Worm (Caenorhabditis elegans) whole organism, young adult: ENCODE measurements around the gene ttc-17.

Experiments used
- B0035.1 ChIP-seq: sonication (generic microtip); optimal IDR thresholded peaks from 2 replicates; lab custom pipeline; 2016; ENCODE audit warnings: missing genetic modification characterization, mild to moderate bottlenecking, missing compliant biosample characterization, missing genotype, missing genetic modification reagents
- B0336.3 ChIP-seq: fragments of 200-800 bp; sonication (Bioruptor generic); IDR thresholded peaks from 2 replicates; pipeline ENCODE4 v1.3.6; 2022; ENCODE audit warnings: missing genetic modification characterization, missing compliant biosample characterization
- C06A6.2 ChIP-seq: fragments of 200-800 bp; sonication (Bioruptor generic); conservative IDR thresholded peaks from 2 replicates; pipeline ENCODE4 v1.3.6; 2022; ENCODE audit warnings: missing genetic modification characterization, missing compliant biosample characterization
- C17E4.6 ChIP-seq: fragments of 200-800 bp; sonication (Bioruptor generic); IDR thresholded peaks from 2 replicates; pipeline ENCODE4 v1.3.6; 2022; ENCODE audit warnings: missing genetic modification reagents, missing genetic modification characterization, missing compliant biosample characterization
- F10E7.11 ChIP-seq: sonication (generic microtip); optimal IDR thresholded peaks from 2 replicates; lab custom pipeline; 2017; ENCODE audit warnings: mild to moderate bottlenecking, missing genetic modification characterization, moderate library complexity, missing compliant biosample characterization
- F33H1.4 ChIP-seq: fragments of 200-800 bp; sonication (Bioruptor generic); IDR thresholded peaks from 2 replicates; pipeline ENCODE4 v1.3.6; 2022; ENCODE audit warnings: missing genetic modification reagents, missing genetic modification characterization, missing compliant biosample characterization
- F37B4.10 ChIP-seq: fragments of 200-800 bp; sonication (Bioruptor generic); IDR thresholded peaks from 2 replicates; pipeline ENCODE4 v1.3.6; 2022; ENCODE audit warnings: missing genetic modification characterization, missing compliant biosample characterization
- F39B2.1 ChIP-seq: fragments of 200-800 bp; sonication (Bioruptor generic); IDR thresholded peaks from 2 replicates; pipeline ENCODE4 v1.3.6; 2022; ENCODE audit warnings: missing genetic modification reagents, missing genetic modification characterization, missing compliant biosample characterization
- F52B5.7 ChIP-seq: sonication (generic microtip); optimal IDR thresholded peaks from 2 replicates; lab custom pipeline; 2016; ENCODE audit warnings: mild to moderate bottlenecking, missing genetic modification characterization, missing compliant biosample characterization
- F55B11.4 ChIP-seq: sonication (generic microtip); optimal IDR thresholded peaks from 2 replicates; lab custom pipeline; 2016; ENCODE audit warnings: missing compliant biosample characterization, missing genetic modification characterization, borderline replicate concordance; ENCODE audit not compliant: insufficient read depth
- F57A8.1 ChIP-seq: fragments of 200-800 bp; sonication (Bioruptor generic); optimal IDR thresholded peaks from 2 replicates; lab custom pipeline; 2018; ENCODE audit warnings: mild to moderate bottlenecking, missing genetic modification characterization, moderate library complexity, missing compliant biosample characterization
- T26A5.8 ChIP-seq: sonication (generic microtip); optimal IDR thresholded peaks from 2 replicates; lab custom pipeline; 2016; ENCODE audit warnings: missing genetic modification characterization, missing compliant biosample characterization
- Y53G8AR.9 ChIP-seq: fragments of 200-800 bp; sonication (Bioruptor generic); conservative IDR thresholded peaks from 2 replicates; pipeline ENCODE4 v1.3.6; 2022; ENCODE audit warnings: missing genetic modification reagents, missing genetic modification characterization, missing compliant biosample characterization
- Y56A3A.18 ChIP-seq: fragments of 200-800 bp; sonication (Bioruptor generic); IDR thresholded peaks from 2 replicates; pipeline ENCODE4 v1.3.6; 2022; ENCODE audit warnings: missing genetic modification reagents, missing genetic modification characterization, missing compliant biosample characterization
- Y79H2A.3 ChIP-seq: fragments of 200-800 bp; sonication (Bioruptor generic); conservative IDR thresholded peaks from 2 replicates; pipeline ENCODE4 v1.3.6; 2022; ENCODE audit warnings: missing genetic modification reagents, missing genetic modification characterization, missing compliant biosample characterization
- ZK185.1 ChIP-seq: sonication (generic microtip); optimal IDR thresholded peaks from 2 replicates; lab custom pipeline; 2016; ENCODE audit warnings: mild to moderate bottlenecking, missing genetic modification characterization, missing compliant biosample characterization; ENCODE audit not compliant: poor library complexity, severe bottlenecking
- akir-1 ChIP-seq: fragments of 200-800 bp; sonication (Bioruptor generic); optimal IDR thresholded peaks from 2 replicates; lab custom pipeline; 2018; ENCODE audit warnings: mild to moderate bottlenecking, missing genetic modification characterization, moderate library complexity, missing compliant biosample characterization
- athp-1 ChIP-seq: sonication (generic microtip); optimal IDR thresholded peaks from 2 replicates; lab custom pipeline; 2017; ENCODE audit warnings: mild to moderate bottlenecking, missing genetic modification characterization, missing compliant biosample characterization
- attf-3 ChIP-seq: fragments of 200-800 bp; sonication (Bioruptor generic); conservative IDR thresholded peaks from 2 replicates; pipeline ENCODE4 v1.3.6; 2022; ENCODE audit warnings: missing genetic modification reagents, missing genetic modification characterization, missing compliant biosample characterization
- attf-6 ChIP-seq: fragments of 200-800 bp; sonication (Bioruptor generic); IDR thresholded peaks from 2 replicates; pipeline ENCODE4 v1.3.6; 2022; ENCODE audit warnings: missing genetic modification reagents, missing genetic modification characterization, missing compliant biosample characterization
- bed-1 ChIP-seq: fragments of 200-800 bp; sonication (Bioruptor generic); IDR thresholded peaks from 2 replicates; pipeline ENCODE4 v1.3.6; 2022; ENCODE audit warnings: missing genetic modification reagents, missing genetic modification characterization, missing compliant biosample characterization
- bed-2 ChIP-seq: fragments of 200-800 bp; sonication (Bioruptor generic); IDR thresholded peaks from 2 replicates; pipeline ENCODE4 v1.3.6; 2022; ENCODE audit warnings: missing genetic modification reagents, missing genetic modification characterization, missing compliant biosample characterization
- ccch-3 ChIP-seq: fragments of 200-800 bp; sonication (Bioruptor generic); optimal IDR thresholded peaks from 2 replicates; lab custom pipeline; 2018; ENCODE audit warnings: mild to moderate bottlenecking, missing genetic modification characterization, missing compliant biosample characterization
- ceh-27 ChIP-seq: fragments of 200-800 bp; sonication (Bioruptor generic); optimal IDR thresholded peaks from 2 replicates; lab custom pipeline; 2018; ENCODE audit warnings: mild to moderate bottlenecking, missing genetic modification characterization, moderate library complexity, missing compliant biosample characterization
- ceh-91 ChIP-seq: fragments of 200-800 bp; sonication (Bioruptor generic); IDR thresholded peaks from 2 replicates; pipeline ENCODE4 v1.3.6; 2022; ENCODE audit warnings: missing genetic modification reagents, missing genetic modification characterization, missing compliant biosample characterization
- chd-7 ChIP-seq: sonication (generic microtip); optimal IDR thresholded peaks from 2 replicates; lab custom pipeline; 2016; ENCODE audit warnings: mild to moderate bottlenecking, missing genetic modification characterization, moderate library complexity, missing compliant biosample characterization
- dox-1 ChIP-seq: fragments of 200-800 bp; sonication (Bioruptor generic); IDR thresholded peaks from 2 replicates; pipeline ENCODE4 v1.3.6; 2022; ENCODE audit warnings: missing genetic modification reagents, missing genetic modification characterization, missing compliant biosample characterization
- gei-17 ChIP-seq: fragments of 200-800 bp; sonication (Bioruptor generic); optimal IDR thresholded peaks from 2 replicates; lab custom pipeline; 2018; ENCODE audit warnings: mild to moderate bottlenecking, missing genetic modification characterization, missing compliant biosample characterization
- him-1 ChIP-seq: sonication (generic microtip); optimal IDR thresholded peaks from 2 replicates; lab custom pipeline; 2016; ENCODE audit warnings: missing genotype, missing genetic modification reagents, missing genetic modification characterization, missing compliant biosample characterization
- hlh-12 ChIP-seq: sonication (generic microtip); optimal IDR thresholded peaks from 2 replicates; lab custom pipeline; 2016; ENCODE audit warnings: missing genetic modification characterization, missing compliant biosample characterization
- hlh-26 ChIP-seq: fragments of 200-800 bp; sonication (Bioruptor generic); conservative IDR thresholded peaks from 2 replicates; pipeline ENCODE4 v1.3.6; 2022; ENCODE audit warnings: missing genetic modification reagents, missing genetic modification characterization, missing compliant biosample characterization
- hmg-20 ChIP-seq: fragments of 200-800 bp; sonication (Bioruptor generic); IDR thresholded peaks from 2 replicates; pipeline ENCODE4 v1.3.6; 2022; ENCODE audit warnings: missing genetic modification reagents, missing genetic modification characterization, missing compliant biosample characterization
- hrde-1 ChIP-seq: sonication (generic microtip); optimal IDR thresholded peaks from 2 replicates; lab custom pipeline; 2016; ENCODE audit warnings: missing genetic modification characterization, mild to moderate bottlenecking, missing compliant biosample characterization, moderate library complexity, missing genotype, missing genetic modification reagents, borderline replicate concordance
- let-526 ChIP-seq: fragments of 200-800 bp; sonication (Bioruptor generic); IDR thresholded peaks from 2 replicates; pipeline ENCODE4 v1.3.6; 2022; ENCODE audit warnings: missing genetic modification reagents, missing genetic modification characterization, missing compliant biosample characterization
- let-607 ChIP-seq, 2 experiments: fragments of 200-800 bp in 1 of 2; sonication (Bioruptor generic) in 1 of 2; sonication (generic microtip) in 1 of 2; optimal IDR thresholded peaks; 2 replicates each; lab custom pipeline; 2016 to 2018; ENCODE audit warnings: mild to moderate bottlenecking in 2 of 2, missing compliant biosample characterization in 2 of 2, missing genetic modification characterization in 2 of 2, moderate library complexity in 2 of 2, missing genotype in 1 of 2
- lin-40 ChIP-seq: sonication (generic microtip); optimal IDR thresholded peaks from 2 replicates; lab custom pipeline; 2016; ENCODE audit warnings: missing genetic modification characterization, mild to moderate bottlenecking, missing compliant biosample characterization, missing genotype, missing genetic modification reagents
- lsl-1 ChIP-seq: fragments of 200-800 bp; sonication (Bioruptor generic); optimal IDR thresholded peaks from 2 replicates; lab custom pipeline; 2018; ENCODE audit warnings: mild to moderate bottlenecking, missing genetic modification characterization, moderate library complexity, missing compliant biosample characterization
- madf-3 ChIP-seq: fragments of 200-800 bp; sonication (Bioruptor generic); IDR thresholded peaks from 2 replicates; pipeline ENCODE4 v1.3.6; 2022; ENCODE audit warnings: missing genetic modification reagents, missing genetic modification characterization, missing compliant biosample characterization
- madf-8 ChIP-seq: fragments of 200-800 bp; sonication (Bioruptor generic); conservative IDR thresholded peaks from 2 replicates; pipeline ENCODE4 v1.3.6; 2022; ENCODE audit warnings: missing genetic modification reagents, missing genetic modification characterization, missing compliant biosample characterization
- nhr-80 ChIP-seq: sonication (generic microtip); optimal IDR thresholded peaks from 2 replicates; lab custom pipeline; 2016; ENCODE audit warnings: missing genetic modification characterization, missing compliant biosample characterization
- pbrm-1 ChIP-seq: fragments of 200-800 bp; sonication (Bioruptor generic); IDR thresholded peaks from 2 replicates; pipeline ENCODE4 v1.3.6; 2022; ENCODE audit warnings: missing genetic modification reagents, missing genetic modification characterization, missing compliant biosample characterization
- pha-4 ChIP-seq: fragments of 150-350 bp; sonication (generic microtip); optimal IDR thresholded peaks from 2 replicates; lab custom pipeline; 2014; ENCODE audit warnings: missing biosample characterization, missing genetic modification reagents, missing genetic modification characterization
- snpc-1.1 ChIP-seq: sonication (generic microtip); optimal IDR thresholded peaks from 2 replicates; lab custom pipeline; 2017; ENCODE audit warnings: missing genetic modification characterization, mild to moderate bottlenecking, missing compliant biosample characterization, antibody characterized with exemption, moderate library complexity, missing genotype, missing genetic modification reagents; ENCODE audit not compliant: insufficient read depth
- snpc-4 ChIP-seq, 5 experiments: fragments of 150-350 bp in 1 of 5; sonication (generic microtip) in 4 of 5; optimal IDR thresholded peaks; 2 replicates each; lab custom pipeline; 2014 to 2018; ENCODE audit warnings: missing genetic modification characterization in 5 of 5, missing biosample characterization in 3 of 5, antibody characterized with exemption in 2 of 5, mild to moderate bottlenecking in 2 of 5, missing compliant biosample characterization in 2 of 5, missing genotype in 2 of 5, moderate library complexity in 2 of 5, missing genetic modification reagents in 1 of 5
- tbx-9 ChIP-seq: sonication (generic microtip); optimal IDR thresholded peaks from 2 replicates; lab custom pipeline; 2016; ENCODE audit warnings: borderline replicate concordance, missing genetic modification characterization, inconsistent platforms, missing compliant biosample characterization
- tlf-1 ChIP-seq: fragments of 200-800 bp; sonication (Bioruptor generic); optimal IDR thresholded peaks from 2 replicates; lab custom pipeline; 2018; ENCODE audit warnings: mild to moderate bottlenecking, missing genetic modification characterization, missing compliant biosample characterization
- ztf-22 ChIP-seq: fragments of 200-800 bp; sonication (Bioruptor generic); optimal IDR thresholded peaks from 2 replicates; lab custom pipeline; 2018; ENCODE audit warnings: mild to moderate bottlenecking, missing genetic modification characterization, moderate library complexity, missing compliant biosample characterization

ttc-17 gene

ce11 chrV:8936184-8936589, 20.7 kb upstream of the ttc-17 start, which contains the start of gene unc-23 (continued):
- TF ChIP-seq attf-3 (GFP tag; lab: Robert Waterston, UW) (no peak), him-1 (tag; lab: Kevin White, UChicago) (no peak), F37B4.10 (GFP tag; lab: Robert Waterston, UW) (no peak), F57A8.1 (GFP tag; lab: Kevin White, UChicago) (no peak), pha-4 (tag; lab: Kevin White, UChicago) (peak; percentile 45), F55B11.4 (tag; lab: Kevin White, UChicago) (no peak), ztf-22 (GFP tag; lab: Kevin White, UChicago) (no peak), hrde-1 (tag; lab: Kevin White, UChicago) (no peak), Y56A3A.18 (GFP tag; lab: Robert Waterston, UW) (no peak), bed-2 (GFP tag; lab: Robert Waterston, UW) (no peak), F52B5.7 (no peak), T26A5.8 (tag; lab: Kevin White, UChicago) (no peak), C17E4.6 (GFP tag; lab: Robert Waterston, UW) (no peak), madf-3 (GFP tag; lab: Robert Waterston, UW) (no peak), hlh-12 (tag; lab: Kevin White, UChicago) (no peak), akir-1 (GFP tag; lab: Kevin White, UChicago) (no peak), nhr-80 (tag; lab: Kevin White, UChicago) (peak; percentile 76), ceh-91 (GFP tag; lab: Robert Waterston, UW) (no peak), madf-8 (no peak), F10E7.11 (tag; lab: Kevin White, UChicago) (no peak), hmg-20 (GFP tag; lab: Robert Waterston, UW) (no peak), B0336.3 (peak; percentile 73; the same call in 1 of the 2 replicates), snpc-4 (GFP tag; optimal IDR thresholded peaks at IDR 0.05; lab: Kevin White, UChicago) (no peak), snpc-4 (tag; optimal IDR thresholded peaks at IDR 0.05; lab: Kevin White, UChicago) (peak in 3 of 4 experiments; percentile 36 to 40 (median 39)), dox-1 (GFP tag; lab: Robert Waterston, UW) (peak; percentile 64), let-607 (tag; optimal IDR thresholded peaks at IDR 0.05; lab: Kevin White, UChicago) (peak; percentile 40 to 75), snpc-1.1 (tag; lab: Kevin White, UChicago) (no peak), ccch-3 (GFP tag; lab: Kevin White, UChicago) (no peak), tbx-9 (tag; lab: Kevin White, UChicago) (no peak), lin-40 (tag; lab: Kevin White, UChicago) (peak; percentile 91), lsl-1 (GFP tag; lab: Kevin White, UChicago) (no peak), F39B2.1 (GFP tag; lab: Robert Waterston, UW) (no peak), gei-17 (GFP tag; lab: Kevin White, UChicago) (peak; percentile 81), Y53G8AR.9 (GFP tag; lab: Robert Waterston, UW) (peak; percentile 84), let-526 (GFP tag; lab: Robert Waterston, UW) (no peak), pbrm-1 (GFP tag; lab: Robert Waterston, UW) (peak; percentile 75), ceh-27 (no peak), ZK185.1 (tag; lab: Kevin White, UChicago) (peak; percentile 71), chd-7 (tag; lab: Kevin White, UChicago) (peak; percentile 89), bed-1 (GFP tag; lab: Robert Waterston, UW) (no peak), Y79H2A.3 (GFP tag; lab: Robert Waterston, UW) (no peak), athp-1 (tag; lab: Kevin White, UChicago) (no peak), F33H1.4 (GFP tag; lab: Robert Waterston, UW) (no peak), B0035.1 (tag; lab: Kevin White, UChicago) (no peak), attf-6 (GFP tag; lab: Robert Waterston, UW) (no peak), hlh-26 (GFP tag; lab: Robert Waterston, UW) (no peak), C06A6.2 (peak; percentile 66), tlf-1 (GFP tag; lab: Kevin White, UChicago) (peak; percentile 82)
